Worm (Caenorhabditis elegans): ENCODE results near the gene unc-60.
A peak's percentile ranks its signal among the peaks of the same experiment; 100 is the strongest.

The unc-60 gene

DNA sequence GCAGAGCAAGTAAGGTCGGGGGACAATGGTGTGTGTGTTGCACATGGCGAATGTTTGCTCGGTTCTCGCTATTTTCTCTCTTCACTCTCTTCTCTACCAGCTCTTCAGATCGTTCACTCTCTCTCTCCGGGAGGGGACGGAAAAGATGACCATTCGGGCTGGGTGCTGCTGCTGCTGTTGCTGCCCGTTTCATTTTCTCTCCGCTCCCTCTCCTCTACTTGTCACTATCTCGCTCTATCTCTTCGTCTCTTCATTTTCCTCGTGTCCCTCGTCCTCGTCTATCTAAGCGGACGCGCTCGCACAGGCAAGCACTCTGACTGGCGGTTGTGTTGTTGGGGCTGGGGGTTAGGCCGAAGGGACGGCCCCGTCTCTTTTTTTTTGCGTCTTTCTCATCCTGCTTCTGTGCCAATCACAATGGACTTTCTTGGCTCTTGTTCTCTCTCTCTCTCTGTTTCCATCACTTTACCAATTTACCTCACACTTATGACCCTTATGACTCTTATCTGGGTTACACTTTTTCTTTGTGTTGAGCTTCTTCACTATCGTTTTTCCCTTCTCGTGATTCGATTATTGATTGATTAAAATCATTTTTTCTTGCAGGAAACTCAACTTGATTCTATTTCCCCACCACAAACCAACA lies at the start of gene unc-60, which contains the start of gene F53E2.2 (continued):
- TF ChIP-seq snpc-4 (GFP tag; optimal IDR thresholded peaks at IDR 0.05) (no peak), snpc-4 (tag; optimal IDR thresholded peaks at IDR 0.05) (peak in 2 of 4 experiments; percentile 39 to 48), T26A5.8 (tag; optimal IDR thresholded peaks at IDR 0.05) (no peak), akir-1 (GFP tag; optimal IDR thresholded peaks at IDR 0.05) (no peak), ets-4 (GFP tag; optimal IDR thresholded peaks at IDR 0.05) (no peak), ZK185.1 (tag; optimal IDR thresholded peaks at IDR 0.05; ENCODE audit: poor library complexity, severe bottlenecking) (peak; percentile 67), snpc-1.1 (tag; optimal IDR thresholded peaks at IDR 0.05; ENCODE audit: insufficient read depth) (no peak), ceh-100 (GFP tag; IDR thresholded peaks at IDR 0.05) (no peak), ztf-26 (tag; optimal IDR thresholded peaks at IDR 0.05) (no peak), ztf-6 (GFP tag; IDR thresholded peaks at IDR 0.05) (no peak), cebp-1 (GFP tag; IDR thresholded peaks at IDR 0.05) (peak; percentile 21; the same call in 1 of the 2 replicates), cebp-1 (tag; optimal IDR thresholded peaks at IDR 0.05) (peak; percentile 79), hlh-26 (GFP tag; conservative IDR thresholded peaks at IDR 0.05) (no peak), egl-44 (GFP tag; IDR thresholded peaks at IDR 0.05) (no peak; the same call in 1 of the 2 replicates), B0336.3 (GFP tag; IDR thresholded peaks at IDR 0.05) (no peak; the same call in 1 of the 2 replicates), F49E8.2 (tag; optimal IDR thresholded peaks at IDR 0.05; ENCODE audit: insufficient read depth) (no peak), pha-4 (tag; optimal IDR thresholded peaks at IDR 0.05) (no peak), atf-7 (tag; optimal IDR thresholded peaks at IDR 0.05) (peak; percentile 34), F39B2.1 (GFP tag; IDR thresholded peaks at IDR 0.05) (no peak), mes-4 (tag; optimal IDR thresholded peaks at IDR 0.05) (no peak), mel-28 (tag; optimal IDR thresholded peaks at IDR 0.05; ENCODE audit: borderline replicate concordance) (no peak), lag-1 (GFP tag; IDR thresholded peaks at IDR 0.05) (no peak), mcd-1 (GFP tag; IDR thresholded peaks at IDR 0.05) (peak; percentile 72), unc-62 (GFP tag; optimal IDR thresholded peaks at IDR 0.05) (no peak), madf-3 (GFP tag; IDR thresholded peaks at IDR 0.05) (peak; percentile 36; the same call in 1 of the 2 replicates), C17E4.6 (GFP tag; IDR thresholded peaks at IDR 0.05) (no peak), him-1 (tag; optimal IDR thresholded peaks at IDR 0.05) (no peak), Y95B8A.8 (GFP tag; IDR thresholded peaks at IDR 0.05) (no peak), F57A8.1 (GFP tag; optimal IDR thresholded peaks at IDR 0.05) (no peak), C06A6.2 (GFP tag; conservative IDR thresholded peaks at IDR 0.05) (peak; percentile 47; the same call in 1 of the 2 replicates), athp-1 (tag; optimal IDR thresholded peaks at IDR 0.05) (no peak), ekl-4 (GFP tag; IDR thresholded peaks at IDR 0.05) (peak; percentile 15; the same call in 1 of the 2 replicates), ama-1 (optimal IDR thresholded peaks at IDR 0.05) (no peak), ama-1 (GFP tag; optimal IDR thresholded peaks at IDR 0.05) (no peak), attf-5 (GFP tag; optimal IDR thresholded peaks at IDR 0.05) (peak; percentile 77), B0019.2 (GFP tag; conservative IDR thresholded peaks at IDR 0.05) (no peak), bed-2 (GFP tag; IDR thresholded peaks at IDR 0.05) (no peak), lir-1 (GFP tag; conservative IDR thresholded peaks at IDR 0.05) (no peak), nhr-27 (tag; optimal IDR thresholded peaks at IDR 0.05) (no peak), F10E7.11 (tag; optimal IDR thresholded peaks at IDR 0.05) (no peak), hrde-1 (tag; optimal IDR thresholded peaks at IDR 0.05; ENCODE audit: borderline replicate concordance) (no peak), madf-6 (GFP tag; IDR thresholded peaks at IDR 0.05) (no peak), gei-17 (GFP tag; optimal IDR thresholded peaks at IDR 0.05) (no peak), hsf-1 (GFP tag; IDR thresholded peaks at IDR 0.05) (0 out of 2 replicates have a peak, but pooled peaks have one; percentile 40), chd-7 (tag; optimal IDR thresholded peaks at IDR 0.05) (peak; percentile 17), ceh-40 (GFP tag; IDR thresholded peaks at IDR 0.05) (0 out of 2 replicates have a peak, but pooled peaks have one; percentile 36), egrh-3 (GFP tag; IDR thresholded peaks at IDR 0.05) (peak; percentile 68), let-526 (GFP tag; IDR thresholded peaks at IDR 0.05) (0 out of 2 replicates have a peak, but pooled peaks have one; percentile 42)

Measured in whole organism, young adult.